Worm (Caenorhabditis elegans): ENCODE measurements around the gene lido-1.

- TF ChIP-seq scrt-1 (GFP tag; IDR thresholded peaks at IDR 0.05) (no peak), hnd-1 (tag; optimal IDR thresholded peaks at IDR 0.05) (no peak), ama-1 (optimal IDR thresholded peaks at IDR 0.05) (no peak), tbx-37 (GFP tag; conservative IDR thresholded peaks at IDR 0.05) (no peak), ceh-13 (GFP tag; optimal IDR thresholded peaks at IDR 0.05) (no peak), ets-7 (tag; optimal IDR thresholded peaks at IDR 0.05) (no peak), aly-1 (tag; optimal IDR thresholded peaks at IDR 0.05) (no peak), B0310.2 (tag; optimal IDR thresholded peaks at IDR 0.05) (no peak), flt-1 (GFP tag; IDR thresholded peaks at IDR 0.05) (no peak), sea-1 (GFP tag; conservative IDR thresholded peaks at IDR 0.05) (no peak), tra-4 (tag; optimal IDR thresholded peaks at IDR 0.05) (no peak), ceh-36 (tag; optimal IDR thresholded peaks at IDR 0.05) (no peak), tbx-11 (GFP tag; IDR thresholded peaks at IDR 0.05) (no peak), pes-1 (GFP tag; IDR thresholded peaks at IDR 0.05) (no peak)
Observed at ce11 chrX:17110555-17110954, 14.2 kb upstream of the lido-1 start, which contains the start of gene lido-5.

Measured in whole organism, early embryonic.